Worm (Caenorhabditis elegans): ENCODE measurements around the gene ZK1248.4.

ZK1248.4 gene

ce11 chrII:5819655-5820054 is 1.3 kb downstream of the ZK1248.4 start:
- no peak for TF ChIP-seq sea-1 (GFP tag; conservative IDR thresholded peaks at IDR 0.05)
- no peak for TF ChIP-seq ama-1 (optimal IDR thresholded peaks at IDR 0.05)
- no peak for TF ChIP-seq hmg-4 (GFP tag; optimal IDR thresholded peaks at IDR 0.05)
- TF ChIP-seq pes-1 (GFP tag; IDR thresholded peaks at IDR 0.05), result no peak

ce11 chrII:5820282-5820762 is 1.9 kb downstream of the ZK1248.4 start, which contains the start of gene ehs-1:
Gene ehs-1, plus strand, starts transcription at chrII:5820712.
- no peak for TF ChIP-seq flt-1 (GFP tag; IDR thresholded peaks at IDR 0.05)
- TF ChIP-seq hnd-1 (tag; optimal IDR thresholded peaks at IDR 0.05), result no peak

- TF ChIP-seq aly-1 (tag; optimal IDR thresholded peaks at IDR 0.05) (no peak), hmg-4 (GFP tag; optimal IDR thresholded peaks at IDR 0.05) (no peak), ets-7 (tag; optimal IDR thresholded peaks at IDR 0.05) (no peak), tra-4 (tag; optimal IDR thresholded peaks at IDR 0.05) (no peak)
These were observed 9.0 kb downstream of the ZK1248.4 start, which contains the start of gene tbc-2 for ce11 chrII:5827364-5827763. Gene tbc-2, minus strand, starts transcription at chrII:5827443.

ce11 chrII:5828486-5828885 is 10.1 kb downstream of the ZK1248.4 start, which contains the start of gene ZK1248.11:
Gene ZK1248.11, minus strand, starts transcription at chrII:5828586.
- no peak for TF ChIP-seq ama-1 (optimal IDR thresholded peaks at IDR 0.05)

- TF ChIP-seq sea-1 (GFP tag; conservative IDR thresholded peaks at IDR 0.05) (no peak), F13C5.2 (tag; optimal IDR thresholded peaks at IDR 0.05) (no peak), hmg-4 (GFP tag; optimal IDR thresholded peaks at IDR 0.05) (no peak), aly-1 (tag; optimal IDR thresholded peaks at IDR 0.05) (no peak), scrt-1 (GFP tag; IDR thresholded peaks at IDR 0.05) (no peak), hmbx-1 (tag; optimal IDR thresholded peaks at IDR 0.05) (no peak), flt-1 (GFP tag; IDR thresholded peaks at IDR 0.05) (no peak), ceh-13 (GFP tag; optimal IDR thresholded peaks at IDR 0.05) (no peak), ama-1 (optimal IDR thresholded peaks at IDR 0.05) (no peak), hnd-1 (tag; optimal IDR thresholded peaks at IDR 0.05) (no peak), ets-7 (tag; optimal IDR thresholded peaks at IDR 0.05) (no peak), pes-1 (GFP tag; IDR thresholded peaks at IDR 0.05) (no peak), tbx-37 (GFP tag; conservative IDR thresholded peaks at IDR 0.05) (no peak), ceh-36 (tag; optimal IDR thresholded peaks at IDR 0.05) (no peak), B0310.2 (tag; optimal IDR thresholded peaks at IDR 0.05) (no peak), tra-4 (tag; optimal IDR thresholded peaks at IDR 0.05) (no peak)
These were observed 11.6 kb downstream of the ZK1248.4 start, which contains the start of gene col-74 for ce11 chrII:5829940-5830424. Gene col-74, plus strand, starts transcription at chrII:5830374.

ce11 chrII:5831373-5831772 is 13.0 kb downstream of the ZK1248.4 start:
- no peak for TF ChIP-seq tbx-11 (GFP tag; IDR thresholded peaks at IDR 0.05)
- TF ChIP-seq F13C5.2 (tag; optimal IDR thresholded peaks at IDR 0.05), result no peak

ce11 chrII:5833136-5833535 is 14.7 kb downstream of the ZK1248.4 start, which contains the start of gene gtap-1:
Gene gtap-1, minus strand, starts transcription at chrII:5833236.
- TF ChIP-seq hnd-1 (tag; optimal IDR thresholded peaks at IDR 0.05) (no peak), ets-7 (tag; optimal IDR thresholded peaks at IDR 0.05) (no peak), tbx-37 (GFP tag; conservative IDR thresholded peaks at IDR 0.05) (no peak), scrt-1 (GFP tag; IDR thresholded peaks at IDR 0.05) (no peak), aly-1 (tag; optimal IDR thresholded peaks at IDR 0.05) (no peak), ceh-13 (GFP tag; optimal IDR thresholded peaks at IDR 0.05) (no peak), ceh-36 (tag; optimal IDR thresholded peaks at IDR 0.05) (no peak), B0310.2 (tag; optimal IDR thresholded peaks at IDR 0.05) (no peak), tbx-11 (GFP tag; IDR thresholded peaks at IDR 0.05) (no peak), sea-1 (GFP tag; conservative IDR thresholded peaks at IDR 0.05) (no peak), tra-4 (tag; optimal IDR thresholded peaks at IDR 0.05) (no peak), hmg-4 (GFP tag; optimal IDR thresholded peaks at IDR 0.05) (no peak), ama-1 (optimal IDR thresholded peaks at IDR 0.05) (no peak), F13C5.2 (tag; optimal IDR thresholded peaks at IDR 0.05) (no peak), hmbx-1 (tag; optimal IDR thresholded peaks at IDR 0.05) (no peak), pes-1 (GFP tag; IDR thresholded peaks at IDR 0.05) (no peak)

- TF ChIP-seq ceh-36 (tag; optimal IDR thresholded peaks at IDR 0.05), result no peak
- no peak for TF ChIP-seq hmg-4 (GFP tag; optimal IDR thresholded peaks at IDR 0.05)
These were observed 16.7 kb downstream of the ZK1248.4 start for ce11 chrII:5835146-5835545.

ce11 chrII:5836153-5836719 is 17.8 kb downstream of the ZK1248.4 start, which contains the start of gene fzo-1:
Gene fzo-1, minus strand, starts transcription at chrII:5836203.
- TF ChIP-seq aly-1 (tag; optimal IDR thresholded peaks at IDR 0.05) (no peak), flt-1 (GFP tag; IDR thresholded peaks at IDR 0.05) (no peak), tra-4 (tag; optimal IDR thresholded peaks at IDR 0.05) (peak; percentile 14), ceh-13 (GFP tag; optimal IDR thresholded peaks at IDR 0.05) (peak; percentile 36), scrt-1 (GFP tag; IDR thresholded peaks at IDR 0.05) (no peak), B0310.2 (tag; optimal IDR thresholded peaks at IDR 0.05) (peak; percentile 21), ceh-36 (tag; optimal IDR thresholded peaks at IDR 0.05) (no peak), ets-7 (tag; optimal IDR thresholded peaks at IDR 0.05) (peak; percentile 48), F13C5.2 (tag; optimal IDR thresholded peaks at IDR 0.05) (peak; percentile 26), hmg-4 (GFP tag; optimal IDR thresholded peaks at IDR 0.05) (no peak), hnd-1 (tag; optimal IDR thresholded peaks at IDR 0.05) (peak; percentile 40), hmbx-1 (tag; optimal IDR thresholded peaks at IDR 0.05) (no peak), sea-1 (GFP tag; conservative IDR thresholded peaks at IDR 0.05) (no peak), ama-1 (optimal IDR thresholded peaks at IDR 0.05) (no peak), pes-1 (GFP tag; IDR thresholded peaks at IDR 0.05) (no peak), tbx-11 (GFP tag; IDR thresholded peaks at IDR 0.05) (no peak), tbx-37 (GFP tag; conservative IDR thresholded peaks at IDR 0.05) (0 out of 2 replicates have a peak, but pooled peaks have one; percentile 26)

Measured in whole organism, early embryonic.